Worm (Caenorhabditis elegans) whole organism, mixed stage, embryonic: ENCODE results near the gene mig-18.

Experiments
- bed-3 ChIP-seq: fragments of 200-800 bp; sonication (Bioruptor generic); optimal IDR thresholded peaks from 3 replicates; lab custom pipeline; 2018; ENCODE audit warnings: mild to moderate bottlenecking, missing genetic modification characterization, moderate library complexity, missing compliant biosample characterization
- blmp-1 ChIP-seq: fragments of 150-350 bp; optimal IDR thresholded peaks from 2 replicates; lab custom pipeline; 2014; ENCODE audit warnings: missing biosample characterization, missing genetic modification characterization
- ceh-43 ChIP-seq: fragments of 200-800 bp; sonication (Bioruptor generic); optimal IDR thresholded peaks from 2 replicates; lab custom pipeline; 2018; ENCODE audit warnings: mild to moderate bottlenecking, missing genetic modification characterization, moderate library complexity, missing compliant biosample characterization
- ceh-83 ChIP-seq: fragments of 200-800 bp; sonication (Bioruptor generic); optimal IDR thresholded peaks from 2 replicates; lab custom pipeline; 2018; ENCODE audit warnings: mild to moderate bottlenecking, missing genetic modification characterization, missing compliant biosample characterization
- ces-1 ChIP-seq: fragments of 150-350 bp; optimal IDR thresholded peaks from 2 replicates; lab custom pipeline; 2014; ENCODE audit warnings: missing biosample characterization, missing genetic modification reagents, missing genetic modification characterization
- drap-1 ChIP-seq: fragments of 200-800 bp; sonication (Bioruptor generic); optimal IDR thresholded peaks from 3 replicates; lab custom pipeline; 2018; ENCODE audit warnings: mild to moderate bottlenecking, missing genetic modification characterization, missing compliant biosample characterization
- elt-1 ChIP-seq: sonication (generic microtip); optimal IDR thresholded peaks from 2 replicates; lab custom pipeline; 2017; ENCODE audit warnings: missing genetic modification characterization, mild to moderate bottlenecking, missing compliant biosample characterization, antibody characterized with exemption, moderate library complexity, borderline replicate concordance; ENCODE audit not compliant: insufficient read depth
- flh-1 ChIP-seq: fragments of 200-800 bp; sonication (Bioruptor generic); optimal IDR thresholded peaks from 2 replicates; lab custom pipeline; 2018; ENCODE audit warnings: mild to moderate bottlenecking, missing genetic modification characterization, moderate library complexity, missing compliant biosample characterization
- ham-2 ChIP-seq: fragments of 200-800 bp; sonication (Bioruptor generic); optimal IDR thresholded peaks from 2 replicates; lab custom pipeline; 2018; ENCODE audit warnings: mild to moderate bottlenecking, missing genetic modification characterization, missing compliant biosample characterization
- hlh-1 ChIP-seq: fragments of 150-350 bp; optimal IDR thresholded peaks from 2 replicates; lab custom pipeline; 2014; ENCODE audit warnings: missing biosample characterization, missing genetic modification reagents, missing genetic modification characterization
- lin-13 ChIP-seq: fragments of 150-350 bp; optimal IDR thresholded peaks from 2 replicates; lab custom pipeline; 2014; ENCODE audit warnings: missing biosample characterization, missing genetic modification characterization
- lin-32 ChIP-seq: fragments of 200-800 bp; sonication (Bioruptor generic); optimal IDR thresholded peaks from 2 replicates; lab custom pipeline; 2018; ENCODE audit warnings: mild to moderate bottlenecking, missing genetic modification characterization, missing compliant biosample characterization
- lsy-2 ChIP-seq: fragments of 150-350 bp; optimal IDR thresholded peaks from 2 replicates; lab custom pipeline; 2014; ENCODE audit warnings: missing biosample characterization, missing genetic modification characterization
- mab-5 ChIP-seq: fragments of 150-350 bp; optimal IDR thresholded peaks from 2 replicates; lab custom pipeline; 2014; ENCODE audit warnings: missing biosample characterization, missing genetic modification characterization
- mep-1 ChIP-seq: fragments of 150-350 bp; optimal IDR thresholded peaks from 2 replicates; lab custom pipeline; 2017; ENCODE audit warnings: missing biosample characterization, missing genetic modification reagents, missing genetic modification characterization, inconsistent platforms
- mls-2 ChIP-seq: sonication (generic microtip); optimal IDR thresholded peaks from 2 replicates; lab custom pipeline; 2016; ENCODE audit warnings: mild to moderate bottlenecking, missing genetic modification characterization, moderate library complexity, missing compliant biosample characterization
- nhr-12 ChIP-seq: fragments of 150-350 bp; optimal IDR thresholded peaks from 2 replicates; lab custom pipeline; 2014; ENCODE audit warnings: missing biosample characterization, missing genetic modification characterization
- nhr-2 ChIP-seq: fragments of 150-350 bp; optimal IDR thresholded peaks from 2 replicates; lab custom pipeline; 2014; ENCODE audit warnings: missing biosample characterization, missing genetic modification characterization
- nhr-237 ChIP-seq: fragments of 150-350 bp; optimal IDR thresholded peaks from 2 replicates; lab custom pipeline; 2014; ENCODE audit warnings: missing biosample characterization, missing genetic modification characterization
- nhr-28 ChIP-seq: fragments of 150-350 bp; optimal IDR thresholded peaks from 2 replicates; lab custom pipeline; 2014; ENCODE audit warnings: missing biosample characterization, missing genetic modification characterization
- sem-2 ChIP-seq: fragments of 200-800 bp; sonication (Bioruptor generic); optimal IDR thresholded peaks from 2 replicates; lab custom pipeline; 2018; ENCODE audit warnings: mild to moderate bottlenecking, missing genetic modification characterization, missing compliant biosample characterization
- snpc-4 ChIP-seq: fragments of 150-350 bp; optimal IDR thresholded peaks from 2 replicates; lab custom pipeline; 2014; ENCODE audit warnings: missing biosample characterization, missing genetic modification characterization
- sptf-1 ChIP-seq: sonication (generic microtip); optimal IDR thresholded peaks from 2 replicates; lab custom pipeline; 2017; ENCODE audit warnings: mild to moderate bottlenecking, missing genetic modification characterization, moderate library complexity, missing compliant biosample characterization
- tbx-8 ChIP-seq: fragments of 200-800 bp; sonication (Bioruptor generic); optimal IDR thresholded peaks from 2 replicates; lab custom pipeline; 2018; ENCODE audit warnings: mild to moderate bottlenecking, missing genetic modification characterization, moderate library complexity, missing compliant biosample characterization
- unc-120 ChIP-seq: sonication (generic microtip); optimal IDR thresholded peaks from 2 replicates; lab custom pipeline; 2017; ENCODE audit warnings: missing genetic modification characterization, missing compliant biosample characterization; ENCODE audit not compliant: poor library complexity, severe bottlenecking
- unc-39 ChIP-seq: fragments of 150-350 bp; optimal IDR thresholded peaks from 2 replicates; lab custom pipeline; 2014; ENCODE audit warnings: missing biosample characterization, missing genetic modification characterization
- unc-62 ChIP-seq: fragments of 150-350 bp; optimal IDR thresholded peaks from 2 replicates; lab custom pipeline; 2014; ENCODE audit warnings: missing biosample characterization, missing genetic modification reagents, missing genetic modification characterization
- ztf-11 ChIP-seq: fragments of 150-350 bp; optimal IDR thresholded peaks from 2 replicates; lab custom pipeline; 2014; ENCODE audit warnings: missing biosample characterization, missing genetic modification characterization

Gene mig-18

ce11 chrIII:13434404-13434803, 31.4 kb downstream of the mig-18 start, which contains the start of gene F45G2.7:
Gene F45G2.7, minus strand, starts transcription at chrIII:13434504.
- no peak for TF ChIP-seq ceh-83 (GFP tag; lab: Kevin White, UChicago)
- no peak for TF ChIP-seq sptf-1 (tag; lab: Kevin White, UChicago)
- TF ChIP-seq mep-1 (tag; lab: Kevin White, UChicago) = no peak
- no peak for TF ChIP-seq lsy-2 (tag; lab: Kevin White, UChicago)
- no peak for TF ChIP-seq unc-120 (tag; lab: Kevin White, UChicago)
- no peak for TF ChIP-seq unc-62 (GFP tag; lab: Kevin White, UChicago)
- no peak for TF ChIP-seq bed-3 (GFP tag; lab: Kevin White, UChicago)
- TF ChIP-seq nhr-2 (tag; lab: Kevin White, UChicago) = no peak
- TF ChIP-seq ces-1 (GFP tag; lab: Kevin White, UChicago) = no peak
- TF ChIP-seq elt-1 (tag; lab: Kevin White, UChicago) = no peak
- no peak for TF ChIP-seq drap-1 (GFP tag; lab: Kevin White, UChicago)
- TF ChIP-seq tbx-8 (GFP tag; lab: Kevin White, UChicago) = no peak

ce11 chrIII:13435570-13435969, 32.5 kb downstream of the mig-18 start, which contains the start of gene F45G2.8:
Gene F45G2.8, minus strand, starts transcription at chrIII:13435670.
- no peak for TF ChIP-seq ces-1 (GFP tag; lab: Kevin White, UChicago)
- no peak for TF ChIP-seq bed-3 (GFP tag; lab: Kevin White, UChicago)
- no peak for TF ChIP-seq ztf-11
- no peak for TF ChIP-seq unc-39 (tag; lab: Kevin White, UChicago)
- TF ChIP-seq nhr-28 = no peak
- TF ChIP-seq hlh-1 (tag; lab: Kevin White, UChicago) = no peak
- no peak for TF ChIP-seq mab-5
- no peak for TF ChIP-seq nhr-2 (tag; lab: Kevin White, UChicago)
- TF ChIP-seq unc-120 (tag; lab: Kevin White, UChicago) = no peak
- no peak for TF ChIP-seq lsy-2 (tag; lab: Kevin White, UChicago)
- TF ChIP-seq nhr-12 = no peak

ce11 chrIII:13436843-13437242, 33.8 kb downstream of the mig-18 start, which contains the start of gene F45G2.9:
Gene F45G2.9, minus strand, starts transcription at chrIII:13436943.
- TF ChIP-seq lsy-2 (tag; lab: Kevin White, UChicago) = no peak
- TF ChIP-seq mep-1 (tag; lab: Kevin White, UChicago) = no peak
- TF ChIP-seq flh-1 (GFP tag; lab: Kevin White, UChicago) = no peak
- TF ChIP-seq blmp-1 = no peak
- no peak for TF ChIP-seq elt-1 (tag; lab: Kevin White, UChicago)
- no peak for TF ChIP-seq lin-13
- TF ChIP-seq mls-2 (tag; lab: Kevin White, UChicago) = no peak
- no peak for TF ChIP-seq ceh-43 (GFP tag; lab: Kevin White, UChicago)
- no peak for TF ChIP-seq ham-2 (GFP tag; lab: Kevin White, UChicago)
- no peak for TF ChIP-seq unc-120 (tag; lab: Kevin White, UChicago)
- TF ChIP-seq ztf-11 = no peak

ce11 chrIII:13439415-13439814, 36.4 kb downstream of the mig-18 start, which contains the start of gene ciao-2B:
Gene ciao-2B, minus strand, starts transcription at chrIII:13439544.
- TF ChIP-seq snpc-4 (tag; lab: Kevin White, UChicago) = no peak
- no peak for TF ChIP-seq flh-1 (GFP tag; lab: Kevin White, UChicago)
- no peak for TF ChIP-seq mep-1 (tag; lab: Kevin White, UChicago)
- no peak for TF ChIP-seq unc-39 (tag; lab: Kevin White, UChicago)
- TF ChIP-seq mab-5 = no peak
- TF ChIP-seq ceh-43 (GFP tag; lab: Kevin White, UChicago) = no peak
- TF ChIP-seq lin-13 = no peak
- TF ChIP-seq sem-2 = no peak
- no peak for TF ChIP-seq tbx-8 (GFP tag; lab: Kevin White, UChicago)
- TF ChIP-seq unc-62 (GFP tag; lab: Kevin White, UChicago) = no peak
- TF ChIP-seq nhr-28 = no peak
- no peak for TF ChIP-seq lsy-2 (tag; lab: Kevin White, UChicago)
- TF ChIP-seq nhr-237 = no peak
- TF ChIP-seq nhr-12 = no peak
- no peak for TF ChIP-seq mls-2 (tag; lab: Kevin White, UChicago)
- no peak for TF ChIP-seq bed-3 (GFP tag; lab: Kevin White, UChicago)
- TF ChIP-seq elt-1 (tag; lab: Kevin White, UChicago) = no peak
- no peak for TF ChIP-seq lin-32
- no peak for TF ChIP-seq hlh-1 (tag; lab: Kevin White, UChicago)

- TF ChIP-seq lin-13 (no peak), nhr-2 (tag; lab: Kevin White, UChicago) (no peak)
These were observed 49.8 kb downstream of the mig-18 start for ce11 chrIII:13452824-13453223.
